Fruit fly (Drosophila melanogaster) whole organism, embryonic: ENCODE measurements around the gene CG44094.
A peak's percentile ranks its signal among the peaks of the same experiment; 100 is the strongest.

Experiments used
- Aef1 ChIP-seq: fragments of 200-800 bp; sonication (Bioruptor generic); IDR thresholded peaks from 3 replicates; pipeline ENCODE4 v1.3.6; 2022; ENCODE audit warnings: missing biosample characterization, missing genetic modification characterization
- Antp ChIP-seq: fragments of 200-800 bp; sonication (Bioruptor generic); optimal IDR thresholded peaks from 3 replicates; lab custom pipeline; 2016; ENCODE audit warnings: missing biosample characterization, missing genetic modification characterization
- C15 ChIP-seq: fragments of 200-800 bp; sonication (Bioruptor generic); IDR thresholded peaks from 3 replicates; pipeline ENCODE4 v1.3.6; 2022; ENCODE audit warnings: missing biosample characterization, missing genetic modification characterization
- CG10209 ChIP-seq: fragments of 200-800 bp; sonication (Bioruptor generic); optimal IDR thresholded peaks from 3 replicates; lab custom pipeline; 2017; ENCODE audit warnings: missing biosample characterization, mild to moderate bottlenecking, missing genetic modification characterization, missing genetic modification reagents
- CG10321 ChIP-seq: fragments of 200-800 bp; sonication (Bioruptor generic); IDR thresholded peaks from 2 replicates; pipeline ENCODE4 v1.3.6; 2022; ENCODE audit warnings: missing biosample characterization, missing genetic modification characterization
- CG10543 ChIP-seq: fragments of 200-800 bp; sonication (Bioruptor generic); optimal IDR thresholded peaks from 3 replicates; lab custom pipeline; 2017; ENCODE audit warnings: missing biosample characterization, mild to moderate bottlenecking, missing genetic modification characterization, moderate library complexity
- CG11695 ChIP-seq: fragments of 200-800 bp; sonication (Bioruptor generic); IDR thresholded peaks from 3 replicates; pipeline ENCODE4 v1.3.6; 2022; ENCODE audit warnings: missing biosample characterization, missing genetic modification characterization
- CG12659 ChIP-seq: fragments of 200-800 bp; sonication (Bioruptor generic); optimal IDR thresholded peaks from 3 replicates; lab custom pipeline; 2017; ENCODE audit warnings: mild to moderate bottlenecking, missing biosample characterization, missing genetic modification reagents, missing genetic modification characterization
- CG13123 ChIP-seq: fragments of 200-800 bp; sonication (Bioruptor generic); optimal IDR thresholded peaks from 2 replicates; lab custom pipeline; 2016; ENCODE audit warnings: missing biosample characterization, missing genetic modification characterization
- CG14441 ChIP-seq: fragments of 200-800 bp; sonication (Bioruptor generic); IDR thresholded peaks from 2 replicates; pipeline ENCODE4 v1.3.6; 2022; ENCODE audit warnings: missing biosample characterization, missing genetic modification characterization
- CG15073 ChIP-seq: fragments of 200-800 bp; sonication (Bioruptor generic); optimal IDR thresholded peaks from 2 replicates; lab custom pipeline; 2016; ENCODE audit warnings: missing biosample characterization, missing genetic modification characterization
- CG15514 ChIP-seq: fragments of 200-800 bp; sonication (Bioruptor generic); optimal IDR thresholded peaks from 3 replicates; lab custom pipeline; 2017; ENCODE audit warnings: missing biosample characterization, missing genetic modification characterization, mild to moderate bottlenecking, moderate library complexity, missing genetic modification reagents
- CG15601 ChIP-seq: fragments of 200-800 bp; sonication (Bioruptor generic); optimal IDR thresholded peaks from 3 replicates; lab custom pipeline; 2019; ENCODE audit warnings: missing biosample characterization, mild to moderate bottlenecking, missing genetic modification characterization, moderate library complexity
- CG16863 ChIP-seq: fragments of 200-800 bp; sonication (Bioruptor generic); optimal IDR thresholded peaks from 3 replicates; lab custom pipeline; 2016; ENCODE audit warnings: missing biosample characterization, missing genetic modification characterization
- CG17612 ChIP-seq: fragments of 200-800 bp; sonication (Bioruptor generic); IDR thresholded peaks from 2 replicates; pipeline ENCODE4 v1.3.6; 2022; ENCODE audit warnings: missing biosample characterization, missing genetic modification characterization
- CG2712 ChIP-seq: fragments of 200-800 bp; optimal IDR thresholded peaks from 3 replicates; lab custom pipeline; 2019; ENCODE audit warnings: missing biosample characterization, mild to moderate bottlenecking, missing genetic modification characterization, moderate library complexity
- CG3838 ChIP-seq: fragments of 200-800 bp; sonication (Bioruptor generic); optimal IDR thresholded peaks from 3 replicates; lab custom pipeline; 2016; ENCODE audit warnings: missing biosample characterization, missing genetic modification characterization
- CG43689 ChIP-seq: fragments of 200-800 bp; sonication (Bioruptor generic); IDR thresholded peaks from 2 replicates; pipeline ENCODE4 v1.3.6; 2022; ENCODE audit warnings: missing biosample characterization, missing genetic modification characterization
- CG5180 ChIP-seq: fragments of 200-800 bp; sonication (Bioruptor generic); optimal IDR thresholded peaks from 3 replicates; lab custom pipeline; 2017; ENCODE audit warnings: missing biosample characterization, missing genetic modification characterization, mild to moderate bottlenecking, moderate library complexity, missing genetic modification reagents
- CG7839 ChIP-seq: fragments of 200-800 bp; sonication (Bioruptor generic); optimal IDR thresholded peaks from 3 replicates; lab custom pipeline; 2018; ENCODE audit warnings: missing biosample characterization, mild to moderate bottlenecking, missing genetic modification characterization, moderate library complexity
- CG7963 ChIP-seq: fragments of 200-800 bp; sonication (Bioruptor generic); IDR thresholded peaks from 3 replicates; pipeline ENCODE4 v1.3.6; 2022; ENCODE audit warnings: missing biosample characterization, missing genetic modification characterization; ENCODE audit not compliant: partially characterized antibody
- CG8924 ChIP-seq: fragments of 200-800 bp; optimal IDR thresholded peaks from 3 replicates; lab custom pipeline; 2019; ENCODE audit warnings: missing biosample characterization, mild to moderate bottlenecking, missing genetic modification characterization, moderate library complexity
- CG9932 ChIP-seq: fragments of 200-800 bp; sonication (Bioruptor generic); IDR thresholded peaks from 2 replicates; pipeline ENCODE4 v1.3.6; 2022; ENCODE audit warnings: missing biosample characterization, missing genetic modification characterization
- CrebB ChIP-seq: fragments of 200-800 bp; sonication (Bioruptor generic); optimal IDR thresholded peaks from 3 replicates; lab custom pipeline; 2018; ENCODE audit warnings: missing biosample characterization, mild to moderate bottlenecking, missing genetic modification characterization
- Dip3 ChIP-seq: fragments of 200-800 bp; sonication (Bioruptor generic); optimal IDR thresholded peaks from 3 replicates; lab custom pipeline; 2016; ENCODE audit warnings: missing biosample characterization, missing genetic modification characterization
- Dll ChIP-seq: fragments of 200-800 bp; sonication (Bioruptor generic); IDR thresholded peaks from 4 replicates; pipeline ENCODE4 v1.3.6; 2022; ENCODE audit warnings: missing biosample characterization, missing genetic modification characterization; ENCODE audit not compliant: partially characterized antibody
- Doc2 ChIP-seq: fragments of 200-800 bp; sonication (Bioruptor generic); IDR thresholded peaks from 2 replicates; pipeline ENCODE4 v1.3.6; 2022; ENCODE audit warnings: missing biosample characterization, missing genetic modification characterization
- HLH3B ChIP-seq: fragments of 200-800 bp; sonication (Bioruptor generic); IDR thresholded peaks from 2 replicates; pipeline ENCODE4 v1.3.6; 2022; ENCODE audit warnings: missing biosample characterization, missing genetic modification characterization
- Hr3 ChIP-seq: fragments of 200-800 bp; sonication (Bioruptor generic); optimal IDR thresholded peaks from 3 replicates; lab custom pipeline; 2016; ENCODE audit warnings: missing biosample characterization, missing genetic modification characterization
- MBD-R2 ChIP-seq: fragments of 200-800 bp; sonication (Bioruptor generic); IDR thresholded peaks from 2 replicates; pipeline ENCODE4 v1.3.6; 2022; ENCODE audit warnings: missing biosample characterization, missing genetic modification characterization
- Side ChIP-seq: fragments of 200-800 bp; sonication (Bioruptor generic); optimal IDR thresholded peaks from 2 replicates; lab custom pipeline; 2016; ENCODE audit warnings: missing biosample characterization, missing genetic modification characterization
- ab ChIP-seq: fragments of 200-800 bp; sonication (Bioruptor generic); optimal IDR thresholded peaks from 2 replicates; lab custom pipeline; 2016; ENCODE audit warnings: missing biosample characterization, missing genetic modification characterization
- ac ChIP-seq: fragments of 200-800 bp; sonication (Bioruptor generic); optimal IDR thresholded peaks from 3 replicates; lab custom pipeline; 2017; ENCODE audit warnings: missing biosample characterization, mild to moderate bottlenecking, missing genetic modification characterization
- ash1 ChIP-seq: fragments of 200-800 bp; sonication (Bioruptor generic); optimal IDR thresholded peaks from 2 replicates; lab custom pipeline; 2018; ENCODE audit warnings: missing biosample characterization, mild to moderate bottlenecking, missing genetic modification characterization
- bbx ChIP-seq: fragments of 200-800 bp; sonication (Bioruptor generic); IDR thresholded peaks from 2 replicates; pipeline ENCODE4 v1.3.6; 2022; ENCODE audit warnings: missing biosample characterization, missing genetic modification characterization; ENCODE audit not compliant: partially characterized antibody
- bigmax ChIP-seq: fragments of 200-800 bp; sonication (Bioruptor generic); optimal IDR thresholded peaks from 2 replicates; lab custom pipeline; 2018; ENCODE audit warnings: missing biosample characterization, mild to moderate bottlenecking, missing genetic modification characterization
- crol ChIP-seq: fragments of 200-800 bp; sonication (Bioruptor generic); IDR thresholded peaks from 2 replicates; pipeline ENCODE4 v1.3.6; 2022; ENCODE audit warnings: missing biosample characterization, missing genetic modification characterization
- crp ChIP-seq, 2 experiments: fragments of 200-800 bp; sonication (Bioruptor generic); optimal IDR thresholded peaks; 2 replicates in 1 of 2; 3 replicates in 1 of 2; lab custom pipeline; 2017; ENCODE audit warnings: missing biosample characterization in 2 of 2, missing genetic modification characterization in 2 of 2, mild to moderate bottlenecking in 1 of 2, moderate library complexity in 1 of 2
- danr ChIP-seq: fragments of 200-800 bp; sonication (Bioruptor generic); IDR thresholded peaks from 2 replicates; pipeline ENCODE4 v1.3.6; 2022; ENCODE audit warnings: missing biosample characterization, missing genetic modification characterization
- dm ChIP-seq: fragments of 200-800 bp; sonication (Bioruptor generic); optimal IDR thresholded peaks from 3 replicates; lab custom pipeline; 2016; ENCODE audit warnings: missing biosample characterization, missing genetic modification characterization
- exex ChIP-seq: fragments of 200-800 bp; sonication (Bioruptor generic); optimal IDR thresholded peaks from 4 replicates; lab custom pipeline; 2018; ENCODE audit warnings: missing biosample characterization, mild to moderate bottlenecking, missing genetic modification characterization, moderate library complexity
- eyg ChIP-seq: fragments of 200-800 bp; sonication (Bioruptor generic); optimal IDR thresholded peaks from 3 replicates; lab custom pipeline; 2016; ENCODE audit warnings: missing biosample characterization, missing genetic modification characterization
- fd3F ChIP-seq: fragments of 200-800 bp; sonication (Bioruptor generic); optimal IDR thresholded peaks from 2 replicates; lab custom pipeline; 2018; ENCODE audit warnings: missing biosample characterization, mild to moderate bottlenecking, missing genetic modification characterization, moderate library complexity
- her ChIP-seq: fragments of 200-800 bp; sonication (Bioruptor generic); optimal IDR thresholded peaks from 2 replicates; lab custom pipeline; 2016; ENCODE audit warnings: missing biosample characterization, missing genetic modification characterization
- luna ChIP-seq: fragments of 200-800 bp; sonication (Bioruptor generic); optimal IDR thresholded peaks from 2 replicates; lab custom pipeline; 2016; ENCODE audit warnings: missing biosample characterization, missing genetic modification characterization
- run ChIP-seq: fragments of 200-800 bp; sonication (Bioruptor generic); optimal IDR thresholded peaks from 3 replicates; lab custom pipeline; 2018; ENCODE audit warnings: missing biosample characterization, mild to moderate bottlenecking, missing genetic modification characterization
- sim ChIP-seq: fragments of 200-800 bp; sonication (Bioruptor generic); IDR thresholded peaks from 2 replicates; pipeline ENCODE4 v1.3.6; 2022; ENCODE audit warnings: missing biosample characterization, missing genetic modification characterization
- trem ChIP-seq: fragments of 200-800 bp; optimal IDR thresholded peaks from 3 replicates; lab custom pipeline; 2019; ENCODE audit warnings: missing biosample characterization, mild to moderate bottlenecking, missing genetic modification characterization, moderate library complexity
- trh ChIP-seq: fragments of 200-800 bp; sonication (Bioruptor generic); optimal IDR thresholded peaks from 2 replicates; lab custom pipeline; 2016; ENCODE audit warnings: missing biosample characterization, missing genetic modification characterization
- wdn ChIP-seq: fragments of 200-800 bp; sonication (Bioruptor generic); IDR thresholded peaks from 2 replicates; pipeline ENCODE4 v1.3.6; 2022; ENCODE audit warnings: missing biosample characterization, missing genetic modification characterization

Gene CG44094

dm6 chr3R:14574962-14575717 lies 1.3 kb downstream of the CG44094 start (continued):
- TF ChIP-seq ab (GFP tag; lab: Kevin White, UChicago) (no peak), CG15073 (no peak), MBD-R2 (GFP tag; lab: Robert Waterston, UW) (peak; percentile 39), ash1 (GFP tag; lab: Kevin White, UChicago) (no peak), CG8924 (tag; lab: Kevin White, UChicago) (peak; percentile 82), CG17612 (GFP tag; lab: Robert Waterston, UW) (no peak), danr (GFP tag; lab: Robert Waterston, UW) (0 out of 2 replicates have a peak, but pooled peaks have one; percentile 31), CG13123 (peak; percentile 60), HLH3B (peak; percentile 57), CG10321 (GFP tag; lab: Robert Waterston, UW) (peak; percentile 92), run (no peak), dm (GFP tag; lab: Kevin White, UChicago) (peak; percentile 32), fd3F (GFP tag; lab: Kevin White, UChicago) (peak; percentile 70), CG9932 (GFP tag; lab: Robert Waterston, UW) (peak; percentile 80), CG16863 (peak; percentile 64), Dip3 (peak; percentile 53), bigmax (GFP tag; lab: Kevin White, UChicago) (peak; percentile 97), sim (GFP tag; lab: Robert Waterston, UW) (no peak), CG7839 (tag; lab: Kevin White, UChicago) (peak; percentile 81), Antp (no peak), luna (GFP tag; lab: Kevin White, UChicago) (no peak), CG2712 (peak; percentile 73), Aef1 (GFP tag; lab: Robert Waterston, UW) (peak; percentile 43; the same call in 1 of the 3 replicates), CG11695 (GFP tag; lab: Robert Waterston, UW) (peak; percentile 51; the same call in 2 of the 3 replicates), Side (GFP tag; lab: Kevin White, UChicago) (peak; percentile 45), CG10543 (GFP tag; lab: Kevin White, UChicago) (peak; percentile 74), trh (peak; percentile 44), CG15601 (tag; lab: Kevin White, UChicago) (peak; percentile 71), Hr3 (GFP tag; lab: Kevin White, UChicago) (peak; percentile 78), exex (tag; lab: Kevin White, UChicago) (peak; percentile 27), CG12659 (GFP tag; lab: Kevin White, UChicago) (peak; percentile 80), crol (no peak), Dll (GFP tag; lab: Robert Waterston, UW) (no peak), CG5180 (GFP tag; lab: Kevin White, UChicago) (peak; percentile 25), Doc2 (GFP tag; lab: Robert Waterston, UW) (no peak), trem (tag; lab: Kevin White, UChicago) (peak; percentile 61), ac (GFP tag; lab: Kevin White, UChicago) (no peak), C15 (no peak), CG3838 (GFP tag; lab: Kevin White, UChicago) (peak; percentile 23), CG10209 (GFP tag; lab: Kevin White, UChicago) (peak; percentile 77), CG43689 (GFP tag; lab: Robert Waterston, UW) (no peak), crp (GFP tag; optimal IDR thresholded peaks at IDR 0.05; lab: Kevin White, UChicago) (peak in 1 of 2 experiments; percentile 45), CG7963 (GFP tag; lab: Robert Waterston, UW) (no peak), bbx (no peak), eyg (no peak), her (GFP tag; lab: Kevin White, UChicago) (no peak), CG15514 (peak; percentile 46), wdn (GFP tag; lab: Robert Waterston, UW) (no peak), CG14441 (no peak; the same call in 1 of the 2 replicates), CrebB (tag; lab: Kevin White, UChicago) (no peak)
